Worm (Caenorhabditis elegans) whole organism, L4 larva: ENCODE data around the gene selt-1.1.

Experiments used
- aly-2 ChIP-seq: sonication (generic microtip); optimal IDR thresholded peaks from 2 replicates; lab custom pipeline; 2018; ENCODE audit warnings: missing biosample characterization, missing genetic modification characterization
- unc-62 ChIP-seq, 3 experiments: fragments of 150-350 bp in 1 of 3; sonication (generic microtip); optimal IDR thresholded peaks in 2 of 3; peaks in 1 of 3; 1 replicate in 1 of 3; 2 replicates in 2 of 3; lab custom pipeline; 2014 to 2017; ENCODE audit warnings: missing biosample characterization in 3 of 3, missing genetic modification characterization in 3 of 3, missing genetic modification reagents in 3 of 3, missing genotype in 1 of 3

DNA sequence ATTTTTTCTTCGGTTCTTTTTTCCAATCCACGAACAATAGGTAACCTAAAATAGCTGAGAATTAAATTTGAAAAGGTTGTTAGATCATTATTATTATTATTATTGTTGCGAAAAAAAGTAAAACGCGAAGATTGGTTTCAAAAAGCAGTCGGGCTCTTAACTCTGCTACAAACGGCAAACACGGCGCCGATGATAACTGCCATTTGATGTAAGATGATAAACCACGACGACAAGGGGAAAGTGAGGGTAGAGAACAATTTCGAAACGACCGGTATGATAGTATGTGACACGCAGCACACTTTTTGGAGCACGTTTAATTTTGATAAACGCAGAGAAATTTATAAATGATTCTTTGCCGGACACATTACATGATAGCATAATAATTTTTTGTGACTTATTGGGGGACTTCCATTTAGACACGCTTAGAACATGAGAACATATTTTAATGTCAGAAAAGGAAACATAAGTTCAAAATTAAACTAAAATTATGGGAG is 27.2 kb downstream of the selt-1.1 start, which contains the start of gene hpo-34:
- TF ChIP-seq aly-2 (tag; lab: Kevin White, UChicago) (no peak), unc-62 (GFP tag; optimal IDR thresholded peaks at IDR 0.05 in 1 of 2; lab: Kevin White, UChicago) (no peak), unc-62 (tag; optimal IDR thresholded peaks at IDR 0.05; lab: Kevin White, UChicago) (no peak)
